Fruit fly (Drosophila melanogaster) whole organism, embryonic: ENCODE data around the gene CG14402.

ENCODE experiments used
- B-H2 ChIP-seq: fragments of 200-800 bp; sonication (Bioruptor generic); optimal IDR thresholded peaks from 2 replicates; lab custom pipeline; 2018; ENCODE audit warnings: missing biosample characterization, mild to moderate bottlenecking, missing genetic modification characterization
- CG10321 ChIP-seq: fragments of 200-800 bp; sonication (Bioruptor generic); IDR thresholded peaks from 2 replicates; pipeline ENCODE4 v1.3.6; 2022; ENCODE audit warnings: missing biosample characterization, missing genetic modification characterization
- CG11560 ChIP-seq: fragments of 200-800 bp; sonication (Bioruptor generic); IDR thresholded peaks from 3 replicates; pipeline ENCODE4 v1.3.6; 2022; ENCODE audit warnings: missing biosample characterization, missing genetic modification characterization
- CG12236 ChIP-seq: fragments of 200-800 bp; sonication (Bioruptor generic); optimal IDR thresholded peaks from 2 replicates; lab custom pipeline; 2016; ENCODE audit warnings: missing biosample characterization, missing genetic modification characterization
- CG14860 ChIP-seq: fragments of 200-800 bp; sonication (Bioruptor generic); IDR thresholded peaks from 3 replicates; pipeline ENCODE4 v1.3.6; 2022; ENCODE audit warnings: missing biosample characterization, missing genetic modification characterization; ENCODE audit not compliant: partially characterized antibody
- CG16813 ChIP-seq: fragments of 200-800 bp; sonication (Bioruptor generic); IDR thresholded peaks from 3 replicates; pipeline ENCODE4 v1.3.6; 2022; ENCODE audit warnings: missing biosample characterization, missing genetic modification characterization; ENCODE audit not compliant: partially characterized antibody
- CG18476 ChIP-seq: fragments of 200-800 bp; sonication (Bioruptor generic); optimal IDR thresholded peaks from 2 replicates; lab custom pipeline; 2016; ENCODE audit warnings: missing biosample characterization, mild to moderate bottlenecking, missing genetic modification characterization
- CG2120 ChIP-seq: fragments of 200-800 bp; sonication (Bioruptor generic); optimal IDR thresholded peaks from 3 replicates; lab custom pipeline; 2016; ENCODE audit warnings: missing biosample characterization, missing genetic modification characterization
- CG33213 ChIP-seq: fragments of 200-800 bp; sonication (Bioruptor generic); optimal IDR thresholded peaks from 3 replicates; lab custom pipeline; 2016; ENCODE audit warnings: missing biosample characterization, missing genetic modification characterization
- CG34422 ChIP-seq: fragments of 200-800 bp; sonication (Bioruptor generic); IDR thresholded peaks from 3 replicates; pipeline ENCODE4 v1.3.6; 2022; ENCODE audit warnings: missing biosample characterization, missing genetic modification characterization
- CG4328 ChIP-seq: fragments of 200-800 bp; sonication (Bioruptor generic); optimal IDR thresholded peaks from 3 replicates; lab custom pipeline; 2017; ENCODE audit warnings: missing biosample characterization, missing genetic modification reagents, missing genetic modification characterization
- CG4424 ChIP-seq: fragments of 200-800 bp; sonication (Bioruptor generic); optimal IDR thresholded peaks from 3 replicates; lab custom pipeline; 2016; ENCODE audit warnings: missing biosample characterization, missing genetic modification characterization
- CG4617 ChIP-seq: fragments of 200-800 bp; sonication (Bioruptor generic); optimal IDR thresholded peaks from 3 replicates; lab custom pipeline; 2016; ENCODE audit warnings: missing biosample characterization, missing genetic modification characterization, borderline replicate concordance
- CG6689 ChIP-seq: fragments of 200-800 bp; sonication (Bioruptor generic); IDR thresholded peaks from 2 replicates; pipeline ENCODE4 v1.3.6; 2022; ENCODE audit warnings: missing biosample characterization, missing genetic modification characterization
- CHES-1-like ChIP-seq: fragments of 200-800 bp; sonication (Bioruptor generic); optimal IDR thresholded peaks from 2 replicates; lab custom pipeline; 2016; ENCODE audit warnings: missing biosample characterization, missing genetic modification characterization
- Doc2 ChIP-seq: fragments of 200-800 bp; sonication (Bioruptor generic); IDR thresholded peaks from 2 replicates; pipeline ENCODE4 v1.3.6; 2022; ENCODE audit warnings: missing biosample characterization, missing genetic modification characterization
- Dref ChIP-seq: fragments of 200-800 bp; sonication (Bioruptor generic); IDR thresholded peaks from 2 replicates; pipeline ENCODE4 v1.3.6; 2022; ENCODE audit warnings: missing biosample characterization, missing genetic modification characterization
- HLH3B ChIP-seq: fragments of 200-800 bp; sonication (Bioruptor generic); IDR thresholded peaks from 2 replicates; pipeline ENCODE4 v1.3.6; 2022; ENCODE audit warnings: missing biosample characterization, missing genetic modification characterization
- HLHmδ ChIP-seq: fragments of 200-800 bp; sonication (Bioruptor generic); optimal IDR thresholded peaks from 2 replicates; lab custom pipeline; 2018; ENCODE audit warnings: missing biosample characterization, mild to moderate bottlenecking, missing genetic modification characterization, moderate library complexity
- Hmr ChIP-seq: fragments of 200-800 bp; sonication (Bioruptor generic); optimal IDR thresholded peaks from 3 replicates; lab custom pipeline; 2017; ENCODE audit warnings: mild to moderate bottlenecking, missing biosample characterization, missing genetic modification reagents, missing genetic modification characterization
- Hmx ChIP-seq: fragments of 200-800 bp; sonication (Bioruptor generic); optimal IDR thresholded peaks from 2 replicates; lab custom pipeline; 2016; ENCODE audit warnings: missing biosample characterization, missing genetic modification characterization
- Lim3 ChIP-seq: fragments of 200-800 bp; sonication (Bioruptor generic); IDR thresholded peaks from 2 replicates; pipeline ENCODE4 v1.3.6; 2022; ENCODE audit warnings: missing biosample characterization, missing genetic modification characterization
- MESR4 ChIP-seq: fragments of 200-800 bp; sonication (Bioruptor generic); optimal IDR thresholded peaks from 2 replicates; lab custom pipeline; 2018; ENCODE audit warnings: missing biosample characterization, mild to moderate bottlenecking, missing genetic modification characterization, moderate library complexity
- MTF-1 ChIP-seq: fragments of 200-800 bp; sonication (Bioruptor generic); optimal IDR thresholded peaks from 2 replicates; lab custom pipeline; 2018; ENCODE audit warnings: missing biosample characterization, mild to moderate bottlenecking, missing genetic modification characterization, borderline replicate concordance
- NFAT ChIP-seq: fragments of 200-800 bp; sonication (Bioruptor generic); IDR thresholded peaks from 2 replicates; pipeline ENCODE4 v1.3.6; 2022; ENCODE audit warnings: missing biosample characterization, missing genetic modification characterization
- Poxn ChIP-seq: fragments of 200-800 bp; sonication (Bioruptor generic); IDR thresholded peaks from 2 replicates; pipeline ENCODE4 v1.3.6; 2022; ENCODE audit warnings: missing biosample characterization, missing genetic modification characterization
- Usf ChIP-seq: fragments of 200-800 bp; sonication (Bioruptor generic); optimal IDR thresholded peaks from 2 replicates; lab custom pipeline; 2017; ENCODE audit warnings: missing genotype, missing biosample characterization, missing genetic modification characterization
- Vsx1 ChIP-seq: fragments of 200-800 bp; sonication (Bioruptor generic); optimal IDR thresholded peaks from 2 replicates; lab custom pipeline; 2017; ENCODE audit warnings: missing biosample characterization, mild to moderate bottlenecking, missing genetic modification characterization, missing genetic modification reagents
- amos ChIP-seq: fragments of 200-800 bp; sonication (Bioruptor generic); IDR thresholded peaks from 2 replicates; pipeline ENCODE4 v1.3.6; 2022; ENCODE audit warnings: missing biosample characterization, missing genetic modification characterization; ENCODE audit not compliant: partially characterized antibody
- chinmo ChIP-seq: fragments of 200-800 bp; sonication (Bioruptor generic); IDR thresholded peaks from 4 replicates; pipeline ENCODE4 v1.3.6; 2022; ENCODE audit warnings: missing biosample characterization, missing genetic modification characterization; ENCODE audit not compliant: partially characterized antibody
- croc ChIP-seq: fragments of 200-800 bp; sonication (Bioruptor generic); conservative IDR thresholded peaks from 3 replicates; pipeline ENCODE4 v1.3.6; 2022; ENCODE audit warnings: missing biosample characterization, missing genetic modification characterization
- crol ChIP-seq: fragments of 200-800 bp; sonication (Bioruptor generic); IDR thresholded peaks from 2 replicates; pipeline ENCODE4 v1.3.6; 2022; ENCODE audit warnings: missing biosample characterization, missing genetic modification characterization
- ems ChIP-seq: fragments of 200-800 bp; sonication (Bioruptor generic); optimal IDR thresholded peaks from 3 replicates; lab custom pipeline; 2016; ENCODE audit warnings: missing biosample characterization, missing genetic modification characterization
- en ChIP-seq: fragments of 200-800 bp; sonication (Bioruptor generic); optimal IDR thresholded peaks from 2 replicates; lab custom pipeline; 2016; ENCODE audit warnings: missing biosample characterization, missing genetic modification characterization
- fd64A ChIP-seq: fragments of 200-800 bp; sonication (Bioruptor generic); optimal IDR thresholded peaks from 3 replicates; lab custom pipeline; 2018; ENCODE audit warnings: missing biosample characterization, mild to moderate bottlenecking, missing genetic modification characterization
- ken ChIP-seq: fragments of 200-800 bp; sonication (Bioruptor generic); IDR thresholded peaks from 3 replicates; pipeline ENCODE4 v1.3.6; 2022; ENCODE audit warnings: missing biosample characterization, missing genetic modification characterization
- klu ChIP-seq: fragments of 200-800 bp; sonication (Bioruptor generic); IDR thresholded peaks from 2 replicates; pipeline ENCODE4 v1.3.6; 2022; ENCODE audit warnings: missing biosample characterization, missing genetic modification characterization
- lmd ChIP-seq: fragments of 200-800 bp; sonication (Bioruptor generic); IDR thresholded peaks from 2 replicates; pipeline ENCODE4 v1.3.6; 2022; ENCODE audit warnings: missing biosample characterization, missing genetic modification characterization
- luna ChIP-seq: fragments of 200-800 bp; sonication (Bioruptor generic); optimal IDR thresholded peaks from 2 replicates; lab custom pipeline; 2016; ENCODE audit warnings: missing biosample characterization, missing genetic modification characterization
- nerfin-2 ChIP-seq: fragments of 200-800 bp; sonication (Bioruptor generic); IDR thresholded peaks from 2 replicates; pipeline ENCODE4 v1.3.6; 2022; ENCODE audit warnings: missing biosample characterization, missing genetic modification characterization; ENCODE audit not compliant: partially characterized antibody
- prd ChIP-seq, 3 experiments: fragments of >200 bp in 2 of 3; fragments of 200-800 bp in 1 of 3; sonication (Bioruptor generic) in 1 of 3; optimal IDR thresholded peaks in 2 of 3; IDR thresholded peaks in 1 of 3; 2 replicates in 2 of 3; 3 replicates in 1 of 3; pipeline versions ENCODE4 v1.3.6 to Lab custom; 2017 to 2022; ENCODE audit warnings: missing biosample characterization in 1 of 3, missing genetic modification characterization in 1 of 3
- pros ChIP-seq: fragments of 200-800 bp; sonication (Bioruptor generic); optimal IDR thresholded peaks from 3 replicates; lab custom pipeline; 2019; ENCODE audit warnings: missing biosample characterization, mild to moderate bottlenecking, missing genetic modification characterization, moderate library complexity
- seq ChIP-seq: fragments of 200-800 bp; sonication (Bioruptor generic); IDR thresholded peaks from 2 replicates; pipeline ENCODE4 v1.3.6; 2022; ENCODE audit warnings: missing biosample characterization, missing genetic modification characterization
- tna ChIP-seq: fragments of 200-800 bp; sonication (Bioruptor generic); IDR thresholded peaks from 2 replicates; pipeline ENCODE4 v1.3.6; 2022; ENCODE audit warnings: missing biosample characterization, missing genetic modification characterization; ENCODE audit not compliant: partially characterized antibody
- trh ChIP-seq: fragments of 200-800 bp; sonication (Bioruptor generic); optimal IDR thresholded peaks from 2 replicates; lab custom pipeline; 2016; ENCODE audit warnings: missing biosample characterization, missing genetic modification characterization
- tup ChIP-seq: fragments of 200-800 bp; sonication (Bioruptor generic); optimal IDR thresholded peaks from 2 replicates; lab custom pipeline; 2016; ENCODE audit warnings: missing biosample characterization, mild to moderate bottlenecking, missing genetic modification characterization, moderate library complexity
- wor ChIP-seq: fragments of 200-800 bp; sonication (Bioruptor generic); IDR thresholded peaks from 2 replicates; pipeline ENCODE4 v1.3.6; 2022; ENCODE audit warnings: missing biosample characterization, missing genetic modification characterization

Gene CG14402

dm6 chr2L:20823196-20824105, 25.6 kb upstream of the CG14402 start:
- no peak for TF ChIP-seq wor (GFP tag; lab: Robert Waterston, UW)
- peak; percentile 66 for TF ChIP-seq tna
- TF ChIP-seq Lim3 (GFP tag; lab: Robert Waterston, UW), result no peak
- no peak for TF ChIP-seq HLH3B
- peak; percentile 52 for TF ChIP-seq fd64A (GFP tag; lab: Kevin White, UChicago)
- no peak for TF ChIP-seq Doc2
- no peak for TF ChIP-seq Hmx
- TF ChIP-seq B-H2 (GFP tag; lab: Kevin White, UChicago), result no peak
- peak; percentile 88 for TF ChIP-seq pros (GFP tag; lab: Kevin White, UChicago)
- TF ChIP-seq CG6689 (GFP tag; lab: Robert Waterston, UW), result 0 out of 2 replicates have a peak, but pooled peaks have one; percentile 18
- no peak for TF ChIP-seq luna
- no peak for TF ChIP-seq Dref
- TF ChIP-seq CG4424 (GFP tag; lab: Kevin White, UChicago), result peak; percentile 32
- no peak for TF ChIP-seq CHES-1-like (GFP tag; lab: Kevin White, UChicago)
- peak; percentile 11 for TF ChIP-seq CG4328 (GFP tag; lab: Kevin White, UChicago)
- peak; percentile 98; the same call in 3 of the 4 replicates for TF ChIP-seq chinmo (GFP tag; lab: Robert Waterston, UW)
- TF ChIP-seq ems (GFP tag; lab: Kevin White, UChicago), result no peak
- no peak for TF ChIP-seq tup (GFP tag; lab: Kevin White, UChicago)
- TF ChIP-seq HLHmδ (GFP tag; lab: Kevin White, UChicago), result peak; percentile 73
- TF ChIP-seq MTF-1 (GFP tag; lab: Kevin White, UChicago), result peak; percentile 31
- no peak for TF ChIP-seq en (GFP tag; lab: Kevin White, UChicago)
- TF ChIP-seq CG10321 (GFP tag; lab: Robert Waterston, UW), result peak; percentile 95
- no peak for TF ChIP-seq CG11560
- TF ChIP-seq MESR4 (GFP tag; lab: Kevin White, UChicago), result no peak
- TF ChIP-seq Poxn (GFP tag; lab: Robert Waterston, UW), result no peak
- no peak for TF ChIP-seq trh (GFP tag; lab: Kevin White, UChicago)
- peak; percentile 1 for TF ChIP-seq CG2120 (GFP tag; lab: Kevin White, UChicago)
- TF ChIP-seq CG4617, result no peak
- no peak for TF ChIP-seq CG18476
- TF ChIP-seq nerfin-2 (GFP tag; lab: Robert Waterston, UW), result peak; percentile 43; the same call in 1 of the 2 replicates
- TF ChIP-seq ken (GFP tag; lab: Robert Waterston, UW), result 0 out of 3 replicates have a peak, but pooled peaks have one; percentile 10
- peak; percentile 61; the same call in 1 of the 3 replicates for TF ChIP-seq CG34422 (GFP tag; lab: Robert Waterston, UW)
- TF ChIP-seq Vsx1 (GFP tag; lab: Kevin White, UChicago), result no peak
- TF ChIP-seq Hmr (GFP tag; lab: Kevin White, UChicago), result peak; percentile 20
- TF ChIP-seq prd (optimal IDR thresholded peaks at IDR 0.05; lab: Kevin White, UChicago), result no peak
- no peak for TF ChIP-seq prd (GFP tag; IDR thresholded peaks at IDR 0.05; lab: Robert Waterston, UW)
- no peak for TF ChIP-seq seq
- TF ChIP-seq Usf (GFP tag; lab: Kevin White, UChicago), result no peak
- no peak for TF ChIP-seq amos (GFP tag; lab: Robert Waterston, UW)
- no peak for TF ChIP-seq croc (GFP tag; lab: Robert Waterston, UW)
- no peak; the same call in 2 of the 3 replicates for TF ChIP-seq CG14860
- TF ChIP-seq lmd (GFP tag; lab: Robert Waterston, UW), result no peak
- TF ChIP-seq NFAT (GFP tag; lab: Robert Waterston, UW), result peak; percentile 43; the same call in 1 of the 2 replicates
- 0 out of 3 replicates have a peak, but pooled peaks have one; percentile 33 for TF ChIP-seq CG16813 (GFP tag; lab: Robert Waterston, UW)
- peak; percentile 11 for TF ChIP-seq CG33213 (GFP tag; lab: Kevin White, UChicago)
- 0 out of 2 replicates have a peak, but pooled peaks have one; percentile 52 for TF ChIP-seq crol
- TF ChIP-seq klu (GFP tag; lab: Robert Waterston, UW), result no peak; the same call in 1 of the 2 replicates
- TF ChIP-seq CG12236 (GFP tag; lab: Kevin White, UChicago), result no peak
